Fruit fly (Drosophila melanogaster) whole organism, embryonic: ENCODE results near the gene CG12054.

Experiments used
- Bgb ChIP-seq: fragments of 200-800 bp; sonication (Bioruptor generic); IDR thresholded peaks from 2 replicates; pipeline ENCODE4 v1.3.6; 2022; ENCODE audit warnings: missing biosample characterization, missing genetic modification characterization; ENCODE audit not compliant: partially characterized antibody
- CG10654 ChIP-seq: fragments of 200-800 bp; sonication (Bioruptor generic); optimal IDR thresholded peaks from 2 replicates; lab custom pipeline; 2016; ENCODE audit warnings: missing biosample characterization, missing genetic modification characterization
- CG10979 ChIP-seq: fragments of 200-800 bp; sonication (Bioruptor generic); optimal IDR thresholded peaks from 2 replicates; lab custom pipeline; 2018; ENCODE audit warnings: missing biosample characterization, mild to moderate bottlenecking, missing genetic modification characterization, moderate library complexity
- CG15011 ChIP-seq: fragments of 200-800 bp; sonication (Bioruptor generic); optimal IDR thresholded peaks from 3 replicates; lab custom pipeline; 2018; ENCODE audit warnings: missing biosample characterization, mild to moderate bottlenecking, missing genetic modification characterization
- CG18262 ChIP-seq: fragments of 200-800 bp; optimal IDR thresholded peaks from 3 replicates; lab custom pipeline; 2019; ENCODE audit warnings: missing biosample characterization, mild to moderate bottlenecking, missing genetic modification characterization, moderate library complexity
- CG18764 ChIP-seq: fragments of 200-800 bp; sonication (Bioruptor generic); optimal IDR thresholded peaks from 3 replicates; lab custom pipeline; 2016; ENCODE audit warnings: missing biosample characterization, missing genetic modification characterization
- CG2120 ChIP-seq: fragments of 200-800 bp; sonication (Bioruptor generic); optimal IDR thresholded peaks from 3 replicates; lab custom pipeline; 2016; ENCODE audit warnings: missing biosample characterization, missing genetic modification characterization
- CG2678 ChIP-seq: fragments of 200-800 bp; sonication (Bioruptor generic); optimal IDR thresholded peaks from 3 replicates; lab custom pipeline; 2019; ENCODE audit warnings: missing biosample characterization, mild to moderate bottlenecking, missing genetic modification characterization, moderate library complexity
- CG3163 ChIP-seq: fragments of 200-800 bp; sonication (Bioruptor generic); optimal IDR thresholded peaks from 3 replicates; lab custom pipeline; 2016; ENCODE audit warnings: missing biosample characterization, missing genetic modification characterization
- CG3838 ChIP-seq: fragments of 200-800 bp; sonication (Bioruptor generic); optimal IDR thresholded peaks from 3 replicates; lab custom pipeline; 2016; ENCODE audit warnings: missing biosample characterization, missing genetic modification characterization
- CG4404 ChIP-seq: fragments of 200-800 bp; sonication (Bioruptor generic); IDR thresholded peaks from 2 replicates; pipeline ENCODE4 v1.3.6; 2022; ENCODE audit warnings: missing biosample characterization, missing genetic modification characterization
- CG4424 ChIP-seq: fragments of 200-800 bp; sonication (Bioruptor generic); optimal IDR thresholded peaks from 3 replicates; lab custom pipeline; 2016; ENCODE audit warnings: missing biosample characterization, missing genetic modification characterization
- CG4854 ChIP-seq: fragments of 200-800 bp; sonication (Bioruptor generic); optimal IDR thresholded peaks from 2 replicates; lab custom pipeline; 2016; ENCODE audit warnings: missing biosample characterization, missing genetic modification characterization, inconsistent platforms
- CG6272 ChIP-seq: fragments of 200-800 bp; sonication (Bioruptor generic); IDR thresholded peaks from 2 replicates; pipeline ENCODE4 v1.3.6; 2022; ENCODE audit warnings: missing biosample characterization, missing genetic modification characterization
- CG6689 ChIP-seq: fragments of 200-800 bp; sonication (Bioruptor generic); IDR thresholded peaks from 2 replicates; pipeline ENCODE4 v1.3.6; 2022; ENCODE audit warnings: missing biosample characterization, missing genetic modification characterization
- CG7372 ChIP-seq: fragments of 200-800 bp; sonication (Bioruptor generic); IDR thresholded peaks from 2 replicates; pipeline ENCODE4 v1.3.6; 2022; ENCODE audit warnings: missing biosample characterization, missing genetic modification characterization
- CG7745 ChIP-seq: fragments of 200-800 bp; sonication (Bioruptor generic); optimal IDR thresholded peaks from 2 replicates; lab custom pipeline; 2018; ENCODE audit warnings: missing biosample characterization, mild to moderate bottlenecking, missing genetic modification characterization, moderate library complexity
- CG7786 ChIP-seq: fragments of 200-800 bp; sonication (Bioruptor generic); optimal IDR thresholded peaks from 2 replicates; lab custom pipeline; 2016; ENCODE audit warnings: missing biosample characterization, missing genetic modification characterization
- CG8359 ChIP-seq: fragments of 200-800 bp; sonication (Bioruptor generic); optimal IDR thresholded peaks from 2 replicates; lab custom pipeline; 2017; ENCODE audit warnings: missing biosample characterization, mild to moderate bottlenecking, missing genetic modification characterization, borderline replicate concordance
- CG8388 ChIP-seq: fragments of 200-800 bp; sonication (Bioruptor generic); optimal IDR thresholded peaks from 2 replicates; lab custom pipeline; 2019; ENCODE audit warnings: missing biosample characterization, mild to moderate bottlenecking, missing genetic modification characterization, moderate library complexity
- CG8924 ChIP-seq: fragments of 200-800 bp; optimal IDR thresholded peaks from 3 replicates; lab custom pipeline; 2019; ENCODE audit warnings: missing biosample characterization, mild to moderate bottlenecking, missing genetic modification characterization, moderate library complexity
- CG8944 ChIP-seq: fragments of 200-800 bp; sonication (Bioruptor generic); optimal IDR thresholded peaks from 3 replicates; lab custom pipeline; 2016; ENCODE audit warnings: missing biosample characterization, missing genetic modification characterization
- CG9932 ChIP-seq: fragments of 200-800 bp; sonication (Bioruptor generic); IDR thresholded peaks from 2 replicates; pipeline ENCODE4 v1.3.6; 2022; ENCODE audit warnings: missing biosample characterization, missing genetic modification characterization
- Dad ChIP-seq: fragments of 200-800 bp; sonication (Bioruptor generic); optimal IDR thresholded peaks from 3 replicates; lab custom pipeline; 2016; ENCODE audit warnings: missing biosample characterization, missing genetic modification characterization
- H2.0 ChIP-seq: fragments of 200-800 bp; sonication (Bioruptor generic); IDR thresholded peaks from 2 replicates; pipeline ENCODE4 v1.3.6; 2022; ENCODE audit warnings: missing biosample characterization, missing genetic modification characterization
- HHEX ChIP-seq: fragments of 200-800 bp; sonication (Bioruptor generic); optimal IDR thresholded peaks from 3 replicates; lab custom pipeline; 2017; ENCODE audit warnings: missing biosample characterization, mild to moderate bottlenecking, missing genetic modification characterization, missing genetic modification reagents
- HLH54F ChIP-seq: fragments of 200-800 bp; sonication (Bioruptor generic); optimal IDR thresholded peaks from 3 replicates; lab custom pipeline; 2016; ENCODE audit warnings: missing biosample characterization, missing genetic modification characterization
- HmgZ ChIP-seq: fragments of 200-800 bp; sonication (Bioruptor generic); optimal IDR thresholded peaks from 2 replicates; lab custom pipeline; 2018; ENCODE audit warnings: missing biosample characterization, mild to moderate bottlenecking, missing genetic modification characterization
- Lim3 ChIP-seq: fragments of 200-800 bp; sonication (Bioruptor generic); IDR thresholded peaks from 2 replicates; pipeline ENCODE4 v1.3.6; 2022; ENCODE audit warnings: missing biosample characterization, missing genetic modification characterization
- NK7.1 ChIP-seq: fragments of 200-800 bp; sonication (Bioruptor generic); optimal IDR thresholded peaks from 3 replicates; lab custom pipeline; 2016; ENCODE audit warnings: missing biosample characterization, missing genetic modification characterization
- Nf-YC ChIP-seq: fragments of 200-800 bp; optimal IDR thresholded peaks from 3 replicates; lab custom pipeline; 2019; ENCODE audit warnings: missing biosample characterization, mild to moderate bottlenecking, missing genetic modification characterization, moderate library complexity
- Optix ChIP-seq: fragments of 200-800 bp; sonication (Bioruptor generic); IDR thresholded peaks from 3 replicates; pipeline ENCODE4 v1.3.6; 2022; ENCODE audit warnings: missing biosample characterization, missing genetic modification characterization
- Pdp1 ChIP-seq, 2 experiments: fragments of 200-800 bp; sonication (Bioruptor generic); optimal IDR thresholded peaks; 3 replicates each; lab custom pipeline; 2016; ENCODE audit warnings: missing biosample characterization in 2 of 2, missing genetic modification characterization in 2 of 2, mild to moderate bottlenecking in 1 of 2, moderate library complexity in 1 of 2
- Spps ChIP-seq: fragments of 200-800 bp; sonication (Bioruptor generic); optimal IDR thresholded peaks from 2 replicates; lab custom pipeline; 2018; ENCODE audit warnings: missing biosample characterization, mild to moderate bottlenecking, missing genetic modification characterization
- bigmax ChIP-seq: fragments of 200-800 bp; sonication (Bioruptor generic); optimal IDR thresholded peaks from 2 replicates; lab custom pipeline; 2018; ENCODE audit warnings: missing biosample characterization, mild to moderate bottlenecking, missing genetic modification characterization
- cato ChIP-seq: fragments of 200-800 bp; sonication (Bioruptor generic); optimal IDR thresholded peaks from 2 replicates; lab custom pipeline; 2016; ENCODE audit warnings: missing biosample characterization, missing genetic modification characterization, borderline replicate concordance
- chm ChIP-seq: fragments of 200-800 bp; sonication (Bioruptor generic); IDR thresholded peaks from 2 replicates; pipeline ENCODE4 v1.3.6; 2022; ENCODE audit warnings: missing biosample characterization, missing genetic modification characterization
- fd96Cb ChIP-seq: fragments of 200-800 bp; sonication (Bioruptor generic); optimal IDR thresholded peaks from 2 replicates; lab custom pipeline; 2018; ENCODE audit warnings: missing biosample characterization, mild to moderate bottlenecking, missing genetic modification characterization, moderate library complexity
- gro ChIP-seq: fragments of 200-800 bp; sonication (Bioruptor generic); optimal IDR thresholded peaks from 2 replicates; lab custom pipeline; 2016; ENCODE audit warnings: missing biosample characterization, missing genetic modification characterization
- gsb ChIP-seq: fragments of 200-800 bp; sonication (Bioruptor generic); IDR thresholded peaks from 2 replicates; pipeline ENCODE4 v1.3.6; 2022; ENCODE audit warnings: missing biosample characterization, missing genetic modification characterization
- hkb ChIP-seq, 2 experiments: fragments of 200-800 bp in 1 of 2; fragments of >200 bp in 1 of 2; sonication (Bioruptor generic) in 1 of 2; IDR thresholded peaks in 1 of 2; optimal IDR thresholded peaks in 1 of 2; 2 replicates each; pipeline versions ENCODE4 v1.3.6 to Lab custom; 2017 to 2022; ENCODE audit warnings: missing biosample characterization in 1 of 2, missing genetic modification characterization in 1 of 2
- ken ChIP-seq: fragments of 200-800 bp; sonication (Bioruptor generic); IDR thresholded peaks from 3 replicates; pipeline ENCODE4 v1.3.6; 2022; ENCODE audit warnings: missing biosample characterization, missing genetic modification characterization
- knrl ChIP-seq: fragments of 200-800 bp; sonication (Bioruptor generic); IDR thresholded peaks from 3 replicates; pipeline ENCODE4 v1.3.6; 2022; ENCODE audit warnings: missing biosample characterization, missing genetic modification characterization; ENCODE audit not compliant: partially characterized antibody
- lmd ChIP-seq: fragments of 200-800 bp; sonication (Bioruptor generic); IDR thresholded peaks from 2 replicates; pipeline ENCODE4 v1.3.6; 2022; ENCODE audit warnings: missing biosample characterization, missing genetic modification characterization
- oc ChIP-seq: fragments of 200-800 bp; sonication (Bioruptor generic); optimal IDR thresholded peaks from 2 replicates; lab custom pipeline; 2018; ENCODE audit warnings: missing biosample characterization, mild to moderate bottlenecking, missing genetic modification characterization, moderate library complexity
- sc ChIP-seq, 3 experiments: fragments of >200 bp in 2 of 3; fragments of 200-800 bp in 1 of 3; sonication (Bioruptor generic) in 1 of 3; optimal IDR thresholded peaks; 2 replicates in 2 of 3; 3 replicates in 1 of 3; lab custom pipeline; 2017; ENCODE audit warnings: mild to moderate bottlenecking in 1 of 3, missing biosample characterization in 1 of 3, missing genetic modification characterization in 1 of 3, missing genetic modification reagents in 1 of 3
- sens ChIP-seq: fragments of 200-800 bp; sonication (Bioruptor generic); peaks from one replicate; lab custom pipeline; 2016; ENCODE audit warnings: missing biosample characterization, missing genetic modification characterization
- sug ChIP-seq: fragments of 200-800 bp; optimal IDR thresholded peaks from 2 replicates; lab custom pipeline; 2019; ENCODE audit warnings: missing biosample characterization, mild to moderate bottlenecking, missing genetic modification characterization, moderate library complexity
- unc-4 ChIP-seq: fragments of 200-800 bp; sonication (Bioruptor generic); IDR thresholded peaks from 2 replicates; pipeline ENCODE4 v1.3.6; 2022; ENCODE audit warnings: missing biosample characterization, missing genetic modification characterization; ENCODE audit not compliant: partially characterized antibody

CG12054 gene

DNA sequence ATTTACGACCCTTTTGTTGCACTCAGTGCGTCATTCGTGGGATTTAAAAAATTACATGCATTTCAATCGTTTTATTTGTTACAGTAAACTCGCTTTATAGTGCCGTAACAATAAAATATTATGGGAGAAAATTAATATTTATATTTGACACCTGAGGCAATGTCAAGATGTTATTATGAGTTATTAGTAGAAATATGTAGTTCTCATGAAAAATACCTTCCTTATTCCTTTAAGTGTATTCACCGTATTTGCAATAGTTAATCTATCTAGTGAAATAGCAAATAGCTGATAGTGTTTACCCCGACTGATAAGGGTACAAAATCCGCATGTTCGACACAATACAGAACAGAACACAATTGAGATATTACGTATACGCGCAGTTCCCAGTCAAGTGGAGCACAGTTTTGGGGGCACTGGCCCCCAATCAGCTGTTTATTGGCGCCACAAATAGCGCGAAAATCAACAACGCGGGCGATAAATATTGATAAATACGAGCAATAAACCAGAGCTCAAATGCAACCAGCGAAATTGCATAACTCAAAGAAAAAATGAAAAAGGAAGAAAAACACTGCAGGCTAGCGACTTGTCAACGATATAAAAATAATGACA is 30.0 kb downstream of the CG12054 start (continued):
- TF ChIP-seq hkb (optimal IDR thresholded peaks at IDR 0.05; lab: Kevin White, UChicago) = no peak
- TF ChIP-seq hkb (GFP tag; IDR thresholded peaks at IDR 0.05; lab: Robert Waterston, UW) = no peak
- TF ChIP-seq unc-4 (GFP tag; lab: Robert Waterston, UW) = no peak
- no peak for TF ChIP-seq HLH54F
- TF ChIP-seq CG7786 (GFP tag; lab: Kevin White, UChicago) = no peak
- TF ChIP-seq gsb = 0 out of 2 replicates have a peak, but pooled peaks have one; percentile 8
- no peak for TF ChIP-seq oc
- no peak for TF ChIP-seq CG4854 (GFP tag; lab: Kevin White, UChicago)
- TF ChIP-seq CG7372 (GFP tag; lab: Robert Waterston, UW) = peak; percentile 74
- no peak for TF ChIP-seq NK7.1 (GFP tag; lab: Kevin White, UChicago)
- TF ChIP-seq CG8944 (GFP tag; lab: Kevin White, UChicago) = no peak
- TF ChIP-seq sens (GFP tag; lab: Kevin White, UChicago) = no peak
- no peak for TF ChIP-seq CG9932 (GFP tag; lab: Robert Waterston, UW)
- no peak for TF ChIP-seq Spps (tag; lab: Kevin White, UChicago)
- no peak for TF ChIP-seq CG8388 (GFP tag; lab: Kevin White, UChicago)
- TF ChIP-seq HmgZ (tag; lab: Kevin White, UChicago) = peak; percentile 3
- no peak for TF ChIP-seq sc (optimal IDR thresholded peaks at IDR 0.05; lab: Kevin White, UChicago)
- TF ChIP-seq sc (GFP tag; optimal IDR thresholded peaks at IDR 0.05; lab: Kevin White, UChicago) = no peak
- no peak for TF ChIP-seq chm
- TF ChIP-seq CG18764 (GFP tag; lab: Kevin White, UChicago) = no peak
- TF ChIP-seq Lim3 (GFP tag; lab: Robert Waterston, UW) = no peak
- TF ChIP-seq CG2120 (GFP tag; lab: Kevin White, UChicago) = peak; percentile 12
- TF ChIP-seq CG7745 (tag; lab: Kevin White, UChicago) = no peak
- TF ChIP-seq Dad (GFP tag; lab: Kevin White, UChicago) = no peak
- no peak for TF ChIP-seq cato
- TF ChIP-seq CG10979 (tag; lab: Kevin White, UChicago) = no peak
- TF ChIP-seq CG3838 (GFP tag; lab: Kevin White, UChicago) = no peak
- TF ChIP-seq bigmax (GFP tag; lab: Kevin White, UChicago) = no peak
- TF ChIP-seq fd96Cb = no peak
- no peak for TF ChIP-seq CG6272 (GFP tag; lab: Robert Waterston, UW)
- no peak for TF ChIP-seq ken (GFP tag; lab: Robert Waterston, UW)
- TF ChIP-seq sug (tag; lab: Kevin White, UChicago) = peak; percentile 30
- no peak for TF ChIP-seq CG8359 (GFP tag; lab: Kevin White, UChicago)
- no peak for TF ChIP-seq CG3163
- TF ChIP-seq gro = peak; percentile 15
- TF ChIP-seq CG4404 (GFP tag; lab: Robert Waterston, UW) = no peak
- no peak for TF ChIP-seq HHEX (GFP tag; lab: Kevin White, UChicago)
- TF ChIP-seq Nf-YC = no peak
- no peak for TF ChIP-seq CG10654 (GFP tag; lab: Kevin White, UChicago)
- no peak for TF ChIP-seq H2.0
- no peak for TF ChIP-seq CG6689 (GFP tag; lab: Robert Waterston, UW)
- peak in 1 of 2 experiments; percentile 68 for TF ChIP-seq Pdp1 (GFP tag; optimal IDR thresholded peaks at IDR 0.05; lab: Kevin White, UChicago)
- TF ChIP-seq Optix = no peak
- TF ChIP-seq CG4424 (GFP tag; lab: Kevin White, UChicago) = no peak
- TF ChIP-seq knrl (GFP tag; lab: Robert Waterston, UW) = no peak
- TF ChIP-seq lmd (GFP tag; lab: Robert Waterston, UW) = no peak
- TF ChIP-seq CG15011 (GFP tag; lab: Kevin White, UChicago) = no peak
- no peak for TF ChIP-seq CG8924 (tag; lab: Kevin White, UChicago)
- no peak for TF ChIP-seq CG2678
- TF ChIP-seq Bgb (GFP tag; lab: Robert Waterston, UW) = no peak
- TF ChIP-seq CG18262 = no peak
